Fruit fly (Drosophila melanogaster): Measurements from ENCODE around the gene Ubc2.

- TF ChIP-seq usp (GFP tag; optimal IDR thresholded peaks at IDR 0.05) (no peak), CG8478 (optimal IDR thresholded peaks at IDR 0.05) (no peak), EcR (GFP tag; optimal IDR thresholded peaks at IDR 0.05) (no peak), pan (optimal IDR thresholded peaks at IDR 0.05) (no peak), psq (optimal IDR thresholded peaks at IDR 0.05) (no peak), Dll (optimal IDR thresholded peaks at IDR 0.05) (no peak)
Observed at dm6 chr2L:10794032-10794431, 26.2 kb upstream of the Ubc2 start.
